Worm (Caenorhabditis elegans) whole organism, L4 larva: ENCODE results near the gene mlt-9.
A peak's percentile ranks its signal among the peaks of the same experiment; 100 is the strongest.

Experiments used
- D1046.2 ChIP-seq: fragments of 200-800 bp; sonication (Bioruptor generic); IDR thresholded peaks from 2 replicates; pipeline ENCODE4 v1.3.6; 2022; ENCODE audit warnings: missing genetic modification characterization, missing compliant biosample characterization
- F37D6.2 ChIP-seq: sonication (generic microtip); optimal IDR thresholded peaks from 2 replicates; lab custom pipeline; 2016; ENCODE audit warnings: mild to moderate bottlenecking, missing genetic modification characterization, missing compliant biosample characterization
- F44E2.7 ChIP-seq: fragments of 200-800 bp; sonication (Bioruptor generic); IDR thresholded peaks from 2 replicates; pipeline ENCODE4 v2.1.2; 2022; ENCODE audit warnings: missing genetic modification characterization, missing compliant biosample characterization
- Y5F2A.4 ChIP-seq: fragments of 200-800 bp; sonication (Bioruptor generic); optimal IDR thresholded peaks from 2 replicates; lab custom pipeline; 2018; ENCODE audit warnings: mild to moderate bottlenecking, missing genetic modification characterization, missing compliant biosample characterization
- aha-1 ChIP-seq: fragments of 150-350 bp; peaks from one replicate; lab custom pipeline; 2014; ENCODE audit warnings: missing biosample characterization, missing genetic modification characterization
- ama-1 ChIP-seq: fragments of 150-350 bp; optimal IDR thresholded peaks from 2 replicates; lab custom pipeline; 2014; ENCODE audit warnings: inconsistent platforms, mixed read lengths
- arid-1 ChIP-seq: fragments of 200-800 bp; sonication (Bioruptor generic); conservative IDR thresholded peaks from 2 replicates; pipeline ENCODE4 v1.3.6; 2022; ENCODE audit warnings: missing genetic modification reagents, missing genetic modification characterization, missing compliant biosample characterization
- ceh-20 ChIP-seq: fragments of 200-800 bp; sonication (Bioruptor generic); IDR thresholded peaks from 2 replicates; pipeline ENCODE4 v1.3.6; 2022; ENCODE audit warnings: missing genetic modification reagents, missing genetic modification characterization, missing compliant biosample characterization
- ctbp-1 ChIP-seq: fragments of 200-800 bp; sonication (Bioruptor generic); IDR thresholded peaks from 2 replicates; pipeline ENCODE4 v1.3.6; 2022; ENCODE audit warnings: missing genetic modification reagents, missing genetic modification characterization, missing compliant biosample characterization
- daf-12 ChIP-seq: fragments of 150-350 bp; optimal IDR thresholded peaks from 2 replicates; lab custom pipeline; 2014; ENCODE audit warnings: missing biosample characterization, missing genetic modification reagents, missing genetic modification characterization
- dmd-6 ChIP-seq: fragments of 200-800 bp; sonication (Bioruptor generic); IDR thresholded peaks from 2 replicates; pipeline ENCODE4 v1.3.6; 2022; ENCODE audit warnings: missing genetic modification reagents, missing genetic modification characterization, missing compliant biosample characterization
- dmd-8 ChIP-seq: fragments of 200-800 bp; sonication (Bioruptor generic); IDR thresholded peaks from 2 replicates; pipeline ENCODE4 v1.3.6; 2022; ENCODE audit warnings: missing genetic modification characterization, missing compliant biosample characterization
- egl-43 ChIP-seq: fragments of 200-800 bp; sonication (Bioruptor generic); IDR thresholded peaks from 2 replicates; pipeline ENCODE4 v1.3.6; 2022; ENCODE audit warnings: missing genetic modification reagents, missing genetic modification characterization, missing compliant biosample characterization
- fkh-10 ChIP-seq: fragments of 150-350 bp; optimal IDR thresholded peaks from 2 replicates; lab custom pipeline; 2014; ENCODE audit warnings: missing biosample characterization, missing genetic modification reagents, missing genetic modification characterization
- hif-1 ChIP-seq, 2 experiments: sonication (generic microtip); optimal IDR thresholded peaks; 2 replicates each; lab custom pipeline; 2016 to 2017; ENCODE audit warnings: missing compliant biosample characterization in 2 of 2, missing genetic modification characterization in 2 of 2, missing genetic modification reagents in 2 of 2, missing genotype in 2 of 2, mild to moderate bottlenecking in 1 of 2
- hlh-11 ChIP-seq: fragments of 200-800 bp; sonication (Bioruptor generic); optimal IDR thresholded peaks from 2 replicates; lab custom pipeline; 2018; ENCODE audit warnings: mild to moderate bottlenecking, missing genetic modification characterization, missing compliant biosample characterization
- hmg-1.1 ChIP-seq: fragments of 200-800 bp; sonication (Bioruptor generic); IDR thresholded peaks from 2 replicates; pipeline ENCODE4 v1.3.6; 2022; ENCODE audit warnings: missing genetic modification reagents, missing genetic modification characterization, missing compliant biosample characterization
- lim-7 ChIP-seq: fragments of 200-800 bp; sonication (Bioruptor generic); IDR thresholded peaks from 2 replicates; pipeline ENCODE4 v1.3.6; 2022; ENCODE audit warnings: missing genetic modification characterization, missing compliant biosample characterization
- lin-1 ChIP-seq: fragments of 200-800 bp; sonication (Bioruptor generic); IDR thresholded peaks from 2 replicates; pipeline ENCODE4 v1.3.6; 2022; ENCODE audit warnings: missing genetic modification reagents, missing genetic modification characterization, missing compliant biosample characterization
- lin-15B ChIP-seq: fragments of 150-350 bp; sonication (generic microtip); optimal IDR thresholded peaks from 3 replicates; lab custom pipeline; 2014; ENCODE audit warnings: missing biosample characterization, missing genetic modification characterization
- lsy-2 ChIP-seq, 2 experiments: fragments of 150-350 bp in 1 of 2; sonication (generic microtip) in 1 of 2; optimal IDR thresholded peaks; 2 replicates each; lab custom pipeline; 2014 to 2017; ENCODE audit warnings: missing biosample characterization in 2 of 2, missing genetic modification characterization in 2 of 2
- madf-9 ChIP-seq: fragments of 200-800 bp; sonication (Bioruptor generic); conservative IDR thresholded peaks from 2 replicates; pipeline ENCODE4 v1.3.6; 2022; ENCODE audit warnings: missing genetic modification reagents, missing genetic modification characterization, missing compliant biosample characterization
- mdl-1 ChIP-seq, 2 experiments: fragments of 150-350 bp in 1 of 2; sonication (generic microtip) in 1 of 2; optimal IDR thresholded peaks; 2 replicates each; lab custom pipeline; 2014 to 2017; ENCODE audit warnings: missing biosample characterization in 2 of 2, missing genetic modification characterization in 2 of 2
- mep-1 ChIP-seq: fragments of 150-350 bp; sonication (generic microtip); optimal IDR thresholded peaks from 3 replicates; lab custom pipeline; 2014; ENCODE audit warnings: missing biosample characterization, missing genetic modification characterization
- mxl-3 ChIP-seq: fragments of 200-800 bp; sonication (Bioruptor generic); optimal IDR thresholded peaks from 2 replicates; lab custom pipeline; 2018; ENCODE audit warnings: mild to moderate bottlenecking, missing genetic modification characterization, missing compliant biosample characterization
- nhr-25 ChIP-seq: sonication (generic microtip); optimal IDR thresholded peaks from 2 replicates; lab custom pipeline; 2017; ENCODE audit warnings: missing genetic modification characterization, mild to moderate bottlenecking, missing compliant biosample characterization, antibody characterized with exemption, moderate library complexity, borderline replicate concordance; ENCODE audit not compliant: insufficient read depth
- nhr-28 ChIP-seq: fragments of 150-350 bp; optimal IDR thresholded peaks from 2 replicates; lab custom pipeline; 2014; ENCODE audit warnings: missing biosample characterization, missing genetic modification characterization
- pha-4 ChIP-seq, 2 experiments: fragments of 150-350 bp in 1 of 2; fragments of 200-800 bp in 1 of 2; sonication (Bioruptor generic) in 1 of 2; IDR thresholded peaks in 1 of 2; optimal IDR thresholded peaks in 1 of 2; 2 replicates each; pipeline versions ENCODE4 v1.3.6 to Lab custom; 2014 to 2022; ENCODE audit warnings: missing genetic modification characterization in 2 of 2, missing genetic modification reagents in 2 of 2, missing biosample characterization in 1 of 2, missing compliant biosample characterization in 1 of 2
- pqm-1 ChIP-seq: sonication (generic microtip); optimal IDR thresholded peaks from 2 replicates; lab custom pipeline; 2017; ENCODE audit warnings: missing biosample characterization, missing genetic modification characterization
- set-16 ChIP-seq: fragments of 200-800 bp; sonication (Bioruptor generic); IDR thresholded peaks from 2 replicates; pipeline ENCODE4 v1.3.6; 2022; ENCODE audit warnings: missing genetic modification reagents, missing genetic modification characterization, missing compliant biosample characterization
- unc-39 ChIP-seq: sonication (generic microtip); optimal IDR thresholded peaks from 2 replicates; lab custom pipeline; 2017; ENCODE audit warnings: missing biosample characterization, missing genetic modification characterization
- unc-62 ChIP-seq, 3 experiments: fragments of 150-350 bp in 1 of 3; sonication (generic microtip); optimal IDR thresholded peaks in 2 of 3; peaks in 1 of 3; 1 replicate in 1 of 3; 2 replicates in 2 of 3; lab custom pipeline; 2014 to 2017; ENCODE audit warnings: missing biosample characterization in 3 of 3, missing genetic modification characterization in 3 of 3, missing genetic modification reagents in 3 of 3, missing genotype in 1 of 3
- zip-11 ChIP-seq: fragments of 200-800 bp; sonication (Bioruptor generic); IDR thresholded peaks from 2 replicates; pipeline ENCODE4 v1.3.6; 2022; ENCODE audit warnings: missing genetic modification characterization, missing compliant biosample characterization
- ztf-11 ChIP-seq: fragments of 150-350 bp; optimal IDR thresholded peaks from 2 replicates; lab custom pipeline; 2014; ENCODE audit warnings: missing biosample characterization, missing genetic modification characterization
- ztf-7 ChIP-seq: fragments of 150-350 bp; optimal IDR thresholded peaks from 2 replicates; lab custom pipeline; 2014; ENCODE audit warnings: missing biosample characterization, missing genetic modification characterization

Gene mlt-9

ce11 chrX:15107747-15108252 lies at the start of gene mlt-9:
Gene mlt-9, minus strand, starts transcription at chrX:15107797.
- TF ChIP-seq lim-7 (GFP tag; lab: Robert Waterston, UW) (no peak), F44E2.7 (GFP tag; lab: Robert Waterston, UW) (no peak), dmd-8 (no peak), hlh-11 (tag; lab: Kevin White, UChicago) (peak; percentile 6), mxl-3 (GFP tag; lab: Kevin White, UChicago) (no peak), pqm-1 (tag; lab: Kevin White, UChicago) (no peak), nhr-25 (tag; lab: Kevin White, UChicago) (no peak), F37D6.2 (tag; lab: Kevin White, UChicago) (no peak), set-16 (GFP tag; lab: Robert Waterston, UW) (no peak; the same call in 1 of the 2 replicates), zip-11 (GFP tag; lab: Robert Waterston, UW) (no peak), hmg-1.1 (GFP tag; lab: Robert Waterston, UW) (0 out of 2 replicates have a peak, but pooled peaks have one; percentile 10), arid-1 (GFP tag; lab: Robert Waterston, UW) (no peak)

- TF ChIP-seq pha-4 (GFP tag; IDR thresholded peaks at IDR 0.05; lab: Robert Waterston, UW) (no peak), pha-4 (tag; optimal IDR thresholded peaks at IDR 0.05; lab: Kevin White, UChicago) (no peak), aha-1 (tag; lab: Kevin White, UChicago) (peak; percentile 68)
Observed at ce11 chrX:15155054-15155453, 47.5 kb upstream of the mlt-9 start.

ce11 chrX:15148831-15149230 lies 41.2 kb upstream of the mlt-9 start:
- no peak for TF ChIP-seq F44E2.7 (GFP tag; lab: Robert Waterston, UW)
- TF ChIP-seq ztf-11 (tag; lab: Kevin White, UChicago): no peak
- TF ChIP-seq unc-62 (GFP tag; optimal IDR thresholded peaks at IDR 0.05 in 1 of 2; lab: Kevin White, UChicago): peak in 1 of 2 experiments; percentile 97
- no peak for TF ChIP-seq unc-62 (tag; optimal IDR thresholded peaks at IDR 0.05; lab: Kevin White, UChicago)
- TF ChIP-seq set-16 (GFP tag; lab: Robert Waterston, UW): peak; percentile 39
- peak; percentile 53 for TF ChIP-seq aha-1 (tag; lab: Kevin White, UChicago)
- TF ChIP-seq, all 104 proteins: peak for 3

- TF ChIP-seq lim-7 (GFP tag; lab: Robert Waterston, UW): no peak
- TF ChIP-seq ztf-7 (tag; lab: Kevin White, UChicago): no peak
- TF ChIP-seq aha-1 (tag; lab: Kevin White, UChicago): peak; percentile 90
- TF ChIP-seq, all 104 proteins: peak for 1
Observed at ce11 chrX:15148389-15148788, 40.8 kb upstream of the mlt-9 start.

ce11 chrX:15147640-15148039 lies 40.0 kb upstream of the mlt-9 start, which contains the start of gene unc-7:
Gene unc-7, minus strand, starts transcription at chrX:15147740.
- TF ChIP-seq lin-1 (GFP tag; lab: Robert Waterston, UW): no peak
- TF ChIP-seq lin-15B (tag; lab: Kevin White, UChicago): no peak
- peak in 1 of 2 experiments; percentile 42 for TF ChIP-seq unc-62 (GFP tag; optimal IDR thresholded peaks at IDR 0.05 in 1 of 2; lab: Kevin White, UChicago)
- no peak for TF ChIP-seq unc-62 (tag; optimal IDR thresholded peaks at IDR 0.05; lab: Kevin White, UChicago)
- TF ChIP-seq dmd-8: no peak
- no peak for TF ChIP-seq daf-12 (tag; lab: Kevin White, UChicago)

ce11 chrX:15146415-15147210 lies 39.0 kb upstream of the mlt-9 start:
- no peak for TF ChIP-seq fkh-10 (GFP tag; lab: Kevin White, UChicago)
- TF ChIP-seq mdl-1 (tag; optimal IDR thresholded peaks at IDR 0.05; lab: Kevin White, UChicago): no peak
- TF ChIP-seq ctbp-1 (GFP tag; lab: Robert Waterston, UW): 0 out of 2 replicates have a peak, but pooled peaks have one; percentile 53
- TF ChIP-seq hif-1 (tag; optimal IDR thresholded peaks at IDR 0.05; lab: Kevin White, UChicago): no peak
- no peak for TF ChIP-seq Y5F2A.4 (GFP tag; lab: Kevin White, UChicago)
- peak; percentile 76; the same call in 1 of the 2 replicates for TF ChIP-seq D1046.2 (GFP tag; lab: Robert Waterston, UW)
- peak; percentile 83 for TF ChIP-seq dmd-8
- no peak for TF ChIP-seq mxl-3 (GFP tag; lab: Kevin White, UChicago)
- TF ChIP-seq mep-1 (tag; lab: Kevin White, UChicago): peak; percentile 48
- no peak for TF ChIP-seq unc-39 (tag; lab: Kevin White, UChicago)
- TF ChIP-seq lsy-2 (tag; optimal IDR thresholded peaks at IDR 0.05; lab: Kevin White, UChicago): peak in 1 of 2 experiments; percentile 33
- peak; percentile 78 for TF ChIP-seq egl-43 (GFP tag; lab: Robert Waterston, UW)
- no peak for TF ChIP-seq ceh-20 (GFP tag; lab: Robert Waterston, UW)
- 0 out of 2 replicates have a peak, but pooled peaks have one; percentile 54 for TF ChIP-seq madf-9 (GFP tag; lab: Robert Waterston, UW)
- TF ChIP-seq ama-1 (lab: Kevin White, UChicago): no peak
- peak; percentile 49; the same call in 1 of the 2 replicates for TF ChIP-seq hmg-1.1 (GFP tag; lab: Robert Waterston, UW)
- TF ChIP-seq dmd-6 (GFP tag; lab: Robert Waterston, UW): peak; percentile 40
- no peak for TF ChIP-seq nhr-28 (tag; lab: Kevin White, UChicago)
